Fruit fly (Drosophila melanogaster) whole organism, wandering third instar larva: ENCODE data around the gene mino.

ENCODE experiments used
- Abd-B ChIP-seq: fragments of >200 bp; optimal IDR thresholded peaks from 2 replicates; lab custom pipeline; 2017; ENCODE audit warnings: missing biosample characterization, missing genetic modification characterization
- CG32264 ChIP-seq: fragments of 200-800 bp; sonication (Bioruptor generic); optimal IDR thresholded peaks from 2 replicates; lab custom pipeline; 2016; ENCODE audit warnings: missing biosample characterization, missing genetic modification characterization
- CG9705 ChIP-seq: fragments of 200-800 bp; sonication (Bioruptor generic); optimal IDR thresholded peaks from 2 replicates; lab custom pipeline; 2018; ENCODE audit warnings: missing biosample characterization, mild to moderate bottlenecking, missing genetic modification characterization
- CrebA ChIP-seq: fragments of 200-800 bp; sonication (Bioruptor generic); optimal IDR thresholded peaks from 2 replicates; lab custom pipeline; 2016; ENCODE audit warnings: missing biosample characterization, mild to moderate bottlenecking, missing genetic modification characterization, borderline replicate concordance
- Dfd ChIP-seq: fragments of >200 bp; optimal IDR thresholded peaks from 2 replicates; lab custom pipeline; 2017; ENCODE audit warnings: missing biosample characterization, missing genetic modification characterization
- Dif ChIP-seq: fragments of 200-275, 200-300 bp; sonication (Bioruptor generic); optimal IDR thresholded peaks from 2 replicates; lab custom pipeline; 2018; ENCODE audit warnings: missing biosample characterization, missing genetic modification characterization; ENCODE audit not compliant: partially characterized antibody
- GATAd ChIP-seq: sonication (Bioruptor generic); optimal IDR thresholded peaks from 2 replicates; lab custom pipeline; 2016; ENCODE audit warnings: missing biosample characterization, missing genetic modification characterization
- HLH106 ChIP-seq: fragments of 200-800 bp; optimal IDR thresholded peaks from 3 replicates; lab custom pipeline; 2019; ENCODE audit warnings: missing biosample characterization, mild to moderate bottlenecking, missing genetic modification characterization, moderate library complexity
- Hnf4 ChIP-seq: fragments of 200-800 bp; sonication (Bioruptor generic); optimal IDR thresholded peaks from 2 replicates; lab custom pipeline; 2016; ENCODE audit warnings: missing biosample characterization, mild to moderate bottlenecking, missing genetic modification characterization
- Hr78 ChIP-seq: fragments of >200 bp; optimal IDR thresholded peaks from 2 replicates; lab custom pipeline; 2017; ENCODE audit warnings: missing biosample characterization, missing genetic modification characterization
- Hr83 ChIP-seq: fragments of 200-300 bp; sonication (Bioruptor generic); optimal IDR thresholded peaks from 2 replicates; lab custom pipeline; 2016; ENCODE audit warnings: missing biosample characterization, mild to moderate bottlenecking, missing genetic modification characterization, moderate library complexity; ENCODE audit not compliant: poor library complexity, severe bottlenecking
- Jra ChIP-seq: sonication (Bioruptor generic); optimal IDR thresholded peaks from 2 replicates; lab custom pipeline; 2016; ENCODE audit warnings: missing biosample characterization, missing genetic modification characterization
- Mio ChIP-seq: sonication (Bioruptor generic); optimal IDR thresholded peaks from 2 replicates; lab custom pipeline; 2016; ENCODE audit warnings: missing biosample characterization, missing genetic modification characterization
- Myc ChIP-seq: fragments of >200 bp; optimal IDR thresholded peaks from 2 replicates; lab custom pipeline; 2017
- Rel ChIP-seq, 2 experiments: fragments of 200-800 bp; sonication (Bioruptor generic) in 1 of 2; optimal IDR thresholded peaks; 2 replicates in 1 of 2; 3 replicates in 1 of 2; lab custom pipeline; 2016 to 2019; ENCODE audit warnings: mild to moderate bottlenecking in 2 of 2, missing biosample characterization in 2 of 2, missing genetic modification characterization in 2 of 2, moderate library complexity in 1 of 2
- Sp1 ChIP-seq: fragments of 200-800 bp; sonication (Bioruptor generic); optimal IDR thresholded peaks from 3 replicates; lab custom pipeline; 2019; ENCODE audit warnings: missing biosample characterization, mild to moderate bottlenecking, missing genetic modification characterization, moderate library complexity
- Vsx2 ChIP-seq: fragments of 200-300, 225-300 bp; sonication (Bioruptor generic); optimal IDR thresholded peaks from 2 replicates; lab custom pipeline; 2018; ENCODE audit warnings: missing biosample characterization, missing genetic modification characterization; ENCODE audit not compliant: partially characterized antibody
- brk ChIP-seq: fragments of 200-800 bp; sonication (Bioruptor generic); optimal IDR thresholded peaks from 2 replicates; lab custom pipeline; 2016; ENCODE audit warnings: missing biosample characterization, mild to moderate bottlenecking, missing genetic modification characterization
- ey ChIP-seq: fragments of 200-800 bp; sonication (Bioruptor generic); optimal IDR thresholded peaks from 2 replicates; lab custom pipeline; 2016; ENCODE audit warnings: missing biosample characterization, missing genetic modification characterization
- foxo ChIP-seq, 2 experiments: fragments of 200-800 bp; sonication (Bioruptor generic); optimal IDR thresholded peaks; 2 replicates in 1 of 2; 3 replicates in 1 of 2; lab custom pipeline; 2016 to 2017; ENCODE audit warnings: missing biosample characterization in 2 of 2, missing genetic modification characterization in 2 of 2
- h ChIP-seq: fragments of 200-800 bp; sonication (Bioruptor generic); optimal IDR thresholded peaks from 3 replicates; lab custom pipeline; 2016; ENCODE audit warnings: missing biosample characterization, mild to moderate bottlenecking, missing genetic modification characterization
- jim ChIP-seq: fragments of 175-275, 200-325 bp; sonication (Bioruptor generic); optimal IDR thresholded peaks from 2 replicates; lab custom pipeline; 2016; ENCODE audit warnings: missing biosample characterization, mild to moderate bottlenecking, missing genetic modification characterization
- lola ChIP-seq: fragments of >200 bp; optimal IDR thresholded peaks from 2 replicates; lab custom pipeline; 2017; ENCODE audit warnings: missing biosample characterization, missing genetic modification characterization
- pan ChIP-seq: fragments of >200 bp; optimal IDR thresholded peaks from 2 replicates; lab custom pipeline; 2017
- psq ChIP-seq: fragments of 200-800 bp; sonication (Bioruptor generic); optimal IDR thresholded peaks from 3 replicates; lab custom pipeline; 2017; ENCODE audit warnings: missing biosample characterization, mild to moderate bottlenecking, missing genetic modification characterization, moderate library complexity
- rgr ChIP-seq: fragments of 200-800 bp; sonication (Bioruptor generic); optimal IDR thresholded peaks from 3 replicates; lab custom pipeline; 2016; ENCODE audit warnings: missing biosample characterization, mild to moderate bottlenecking, missing genetic modification characterization
- sage ChIP-seq: fragments of 200-800 bp; sonication (Bioruptor generic); optimal IDR thresholded peaks from 2 replicates; lab custom pipeline; 2016; ENCODE audit warnings: missing biosample characterization, mild to moderate bottlenecking, missing genetic modification characterization
- sv ChIP-seq: fragments of 200-800 bp; sonication (Bioruptor generic); optimal IDR thresholded peaks from 3 replicates; lab custom pipeline; 2016; ENCODE audit warnings: missing biosample characterization, missing genetic modification characterization
- tai ChIP-seq: sonication (Bioruptor generic); optimal IDR thresholded peaks from 2 replicates; lab custom pipeline; 2016; ENCODE audit warnings: missing biosample characterization, missing genetic modification characterization
- usp ChIP-seq: fragments of >200 bp; optimal IDR thresholded peaks from 2 replicates; lab custom pipeline; 2017; ENCODE audit warnings: missing biosample characterization, missing genetic modification characterization
- woc ChIP-seq: sonication (Bioruptor generic); optimal IDR thresholded peaks from 2 replicates; lab custom pipeline; 2016; ENCODE audit warnings: missing biosample characterization, mild to moderate bottlenecking, missing genetic modification characterization

mino gene

DNA sequence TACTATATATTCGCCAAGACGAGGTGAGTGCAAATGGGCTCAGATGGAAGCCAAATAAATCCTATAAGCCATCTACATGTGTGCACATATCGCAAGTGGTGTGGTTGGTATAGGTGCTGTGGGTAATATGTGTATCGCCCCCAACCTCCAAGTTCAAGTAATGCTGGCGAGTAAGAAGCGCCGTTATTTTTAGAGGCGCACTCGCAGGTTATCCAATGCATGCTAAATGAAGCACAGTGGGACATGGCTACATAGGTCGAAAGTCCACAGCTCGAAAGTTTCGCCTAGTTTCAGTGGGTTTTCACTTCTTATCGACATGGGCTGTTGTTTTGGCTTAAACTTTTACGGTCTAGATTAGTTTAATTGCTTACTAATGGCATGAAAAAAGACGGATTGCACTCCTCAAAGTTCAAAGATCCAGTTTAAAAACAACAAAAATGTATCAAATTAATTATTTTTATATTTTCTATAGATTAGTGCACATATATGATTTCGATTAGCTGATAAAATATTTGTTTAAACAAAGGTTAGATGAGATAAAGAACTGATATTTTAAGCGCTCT lies 1.1 kb downstream of the mino start:
- TF ChIP-seq tai (GFP tag; lab: Kevin White, UChicago): no peak
- TF ChIP-seq psq (GFP tag; lab: Kevin White, UChicago): peak; percentile 7
- TF ChIP-seq HLH106 (tag; lab: Kevin White, UChicago): peak; percentile 10
- TF ChIP-seq Hr78 (GFP tag; lab: Kevin White, UChicago): no peak
- peak in 1 of 2 experiments; percentile 27 for TF ChIP-seq foxo (GFP tag; optimal IDR thresholded peaks at IDR 0.05; lab: Kevin White, UChicago)

DNA sequence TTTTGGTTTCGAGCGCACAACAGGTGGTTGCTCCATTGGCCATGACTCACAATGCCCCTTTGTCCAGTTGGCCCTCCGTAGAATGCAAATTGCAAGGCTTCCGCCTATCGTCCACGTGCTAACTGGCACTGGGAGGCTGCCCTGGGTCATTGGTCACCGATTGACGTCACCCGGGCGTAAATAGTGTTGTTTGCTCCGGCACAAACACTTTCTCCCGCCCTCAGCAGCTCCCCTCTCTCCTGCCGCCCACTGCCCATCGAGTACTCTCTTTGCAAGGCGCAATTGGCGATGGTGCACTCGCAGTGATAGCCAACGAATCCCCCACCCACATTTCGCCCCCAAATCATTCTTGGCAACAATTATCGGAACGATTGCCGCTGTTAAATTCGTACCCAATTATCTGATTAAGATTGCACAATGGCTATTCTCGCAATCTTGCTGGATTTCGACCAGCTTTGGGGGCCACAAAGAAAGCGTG lies 1.8 kb downstream of the mino start:
- peak; percentile 74 for TF ChIP-seq h (GFP tag; lab: Kevin White, UChicago)
- no peak for TF ChIP-seq Mio (GFP tag; lab: Kevin White, UChicago)
- TF ChIP-seq Myc: no peak
- TF ChIP-seq pan: no peak
- no peak for TF ChIP-seq jim (GFP tag; lab: Kevin White, UChicago)
- TF ChIP-seq brk (GFP tag; lab: Kevin White, UChicago): no peak
- no peak for TF ChIP-seq CG32264 (GFP tag; lab: Kevin White, UChicago)
- no peak for TF ChIP-seq Rel (GFP tag; optimal IDR thresholded peaks at IDR 0.05; lab: Kevin White, UChicago)
- peak; percentile 24 for TF ChIP-seq Rel (tag; optimal IDR thresholded peaks at IDR 0.05; lab: Kevin White, UChicago)

DNA sequence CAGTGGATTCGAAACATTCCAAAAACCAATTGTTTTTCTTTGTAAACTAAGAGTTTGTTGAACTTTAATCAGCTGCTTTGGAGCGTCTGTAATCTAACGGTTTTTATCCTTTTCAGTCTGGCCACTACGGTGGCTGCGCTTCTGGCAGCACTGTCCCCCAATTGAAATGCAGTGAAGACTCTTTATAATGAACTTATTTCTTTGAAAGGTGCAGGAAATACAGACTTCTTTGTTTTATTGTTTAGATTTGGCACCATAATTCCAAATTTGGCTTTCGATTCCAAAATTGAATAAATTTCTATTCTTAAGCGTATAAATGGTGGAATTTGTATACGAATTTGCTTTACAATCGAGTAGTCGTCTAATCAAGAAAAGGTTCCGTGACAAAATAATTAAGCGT lies 3.1 kb downstream of the mino start, which contains the start of gene nenya:
Gene nenya (minus strand): TSS at position 35 of the 400 bp plus-strand sequence.
- TF ChIP-seq foxo (GFP tag; optimal IDR thresholded peaks at IDR 0.05; lab: Kevin White, UChicago) (no peak), lola (GFP tag; lab: Kevin White, UChicago) (no peak), GATAd (GFP tag; lab: Kevin White, UChicago) (no peak), CG9705 (GFP tag; lab: Kevin White, UChicago) (no peak), pan (no peak), Hnf4 (GFP tag; lab: Kevin White, UChicago) (no peak)
- TF ChIP-seq, all 38 proteins: peak for 0

- TF ChIP-seq Rel (GFP tag; optimal IDR thresholded peaks at IDR 0.05; lab: Kevin White, UChicago): no peak
- peak; percentile 21 for TF ChIP-seq Rel (tag; optimal IDR thresholded peaks at IDR 0.05; lab: Kevin White, UChicago)
- no peak for TF ChIP-seq CG9705 (GFP tag; lab: Kevin White, UChicago)
- TF ChIP-seq Hnf4 (GFP tag; lab: Kevin White, UChicago): peak; percentile 61
- peak; percentile 58 for TF ChIP-seq h (GFP tag; lab: Kevin White, UChicago)
- TF ChIP-seq Myc: no peak
Measured at dm6 chr3R:27928984-27929924, 4.3 kb downstream of the mino start.

DNA sequence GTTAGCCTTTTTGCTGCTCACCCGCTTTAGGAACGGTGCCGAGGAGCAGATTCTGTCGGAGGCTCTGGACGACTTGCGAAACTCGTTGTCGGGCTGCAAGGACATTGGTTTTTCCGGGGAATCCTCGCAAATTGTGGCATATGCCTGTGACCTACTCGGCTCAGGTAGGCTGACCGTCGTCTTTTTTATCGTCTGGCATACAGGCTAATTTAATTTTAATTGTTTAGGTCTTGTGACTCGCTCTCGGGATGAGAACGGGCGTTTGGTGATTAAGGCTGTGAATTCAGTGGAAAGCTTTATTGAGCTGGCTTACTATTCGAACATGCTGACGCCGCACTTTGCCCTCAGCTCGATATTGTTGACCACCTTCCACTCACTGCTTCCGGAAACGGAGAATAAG lies 6.5 kb downstream of the mino start:
- TF ChIP-seq CrebA (GFP tag; lab: Kevin White, UChicago) (no peak), rgr (no peak), Sp1 (GFP tag; lab: Kevin White, UChicago) (no peak), sv (GFP tag; lab: Kevin White, UChicago) (no peak), sage (no peak), Jra (GFP tag; lab: Kevin White, UChicago) (no peak), Rel (GFP tag; optimal IDR thresholded peaks at IDR 0.05; lab: Kevin White, UChicago) (no peak), Rel (tag; optimal IDR thresholded peaks at IDR 0.05; lab: Kevin White, UChicago) (no peak), tai (GFP tag; lab: Kevin White, UChicago) (no peak), HLH106 (tag; lab: Kevin White, UChicago) (no peak), Mio (GFP tag; lab: Kevin White, UChicago) (no peak)

DNA sequence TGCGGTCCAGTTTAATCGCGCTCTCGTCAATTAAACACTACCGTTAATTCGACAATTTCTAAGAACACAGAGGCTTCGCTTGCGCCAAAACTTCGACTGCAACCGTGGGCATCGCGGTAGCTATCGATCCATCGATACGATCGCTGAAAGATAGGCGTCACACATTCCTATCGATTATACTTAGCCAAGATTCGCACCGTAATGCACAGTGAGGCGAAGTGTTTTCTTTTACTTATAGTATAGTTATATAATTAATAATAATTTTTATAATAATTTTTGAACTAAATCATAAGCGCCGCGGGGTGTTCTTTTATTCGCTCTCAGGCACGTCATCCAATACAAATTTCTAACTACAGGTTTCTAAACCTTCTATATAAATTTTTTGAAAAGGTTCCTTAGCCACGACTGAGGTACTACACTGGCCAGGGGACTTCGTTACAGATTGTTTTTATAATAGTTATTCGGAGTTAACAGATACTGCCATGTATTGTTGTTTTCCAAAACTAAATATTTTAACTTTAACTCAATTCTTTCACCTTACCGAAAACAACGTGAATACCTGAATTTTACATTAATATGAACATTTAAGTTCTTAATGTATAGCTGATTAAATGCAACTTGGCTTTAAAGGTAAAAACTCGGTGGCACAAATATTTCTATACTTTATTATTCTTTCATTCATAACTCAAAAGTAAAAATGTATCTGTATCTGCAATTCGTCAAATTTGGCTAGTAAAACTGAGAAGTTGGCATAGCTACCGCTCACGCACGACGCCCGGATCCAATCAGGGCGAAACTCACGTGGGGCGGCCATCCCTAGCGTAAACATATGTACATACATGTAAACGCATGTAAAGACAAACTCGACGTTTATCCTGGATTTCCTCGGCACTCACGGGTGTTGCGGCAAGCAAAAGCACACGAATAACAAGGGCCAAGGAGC lies 13.0 kb downstream of the mino start, which contains the start of the genes NSD and BOD1:
Gene NSD (minus strand): TSS at position 102 of the 943 bp plus-strand sequence.
Gene BOD1 (plus strand): TSS at position 494 of the 943 bp plus-strand sequence.
- TF ChIP-seq CrebA (GFP tag; lab: Kevin White, UChicago) (no peak), HLH106 (tag; lab: Kevin White, UChicago) (peak; percentile 67), pan (no peak), Hnf4 (GFP tag; lab: Kevin White, UChicago) (no peak), h (GFP tag; lab: Kevin White, UChicago) (peak; percentile 20), Vsx2 (no peak), rgr (peak; percentile 23), woc (GFP tag; lab: Kevin White, UChicago) (no peak), lola (GFP tag; lab: Kevin White, UChicago) (no peak), Dif (GFP tag; lab: Kevin White, UChicago) (peak; percentile 11), sage (no peak), psq (GFP tag; lab: Kevin White, UChicago) (no peak), Dfd (GFP tag; lab: Kevin White, UChicago) (no peak), ey (GFP tag; lab: Kevin White, UChicago) (no peak), Abd-B (GFP tag; lab: Kevin White, UChicago) (no peak), usp (no peak), sv (GFP tag; lab: Kevin White, UChicago) (peak; percentile 9), Mio (GFP tag; lab: Kevin White, UChicago) (no peak), foxo (GFP tag; optimal IDR thresholded peaks at IDR 0.05; lab: Kevin White, UChicago) (peak in 1 of 2 experiments; percentile 57), jim (GFP tag; lab: Kevin White, UChicago) (peak; percentile 1), Hr83 (GFP tag; lab: Kevin White, UChicago) (peak; percentile 78)
